Worm (Caenorhabditis elegans) whole organism, late embryonic: ENCODE results near the gene skr-12.

Experiments used
- C08G9.2 ChIP-seq: sonication (generic microtip); optimal IDR thresholded peaks from 2 replicates; lab custom pipeline; 2016; ENCODE audit warnings: mild to moderate bottlenecking, missing genetic modification characterization, moderate library complexity, missing compliant biosample characterization
- C38D4.7 ChIP-seq: fragments of 200-800 bp; sonication (Bioruptor generic); optimal IDR thresholded peaks from 2 replicates; lab custom pipeline; 2018; ENCODE audit warnings: mild to moderate bottlenecking, missing genetic modification characterization, moderate library complexity, missing compliant biosample characterization
- T23F11.4 ChIP-seq: fragments of 200-800 bp; sonication (Bioruptor generic); optimal IDR thresholded peaks from 2 replicates; lab custom pipeline; 2018; ENCODE audit warnings: mild to moderate bottlenecking, missing genetic modification characterization, missing compliant biosample characterization
- Y22D7AL.16 ChIP-seq: sonication (generic microtip); optimal IDR thresholded peaks from 2 replicates; lab custom pipeline; 2016; ENCODE audit warnings: missing genetic modification characterization, missing compliant biosample characterization
- ahr-1 ChIP-seq: sonication (generic microtip); optimal IDR thresholded peaks from 2 replicates; lab custom pipeline; 2016; ENCODE audit warnings: missing genetic modification characterization, missing compliant biosample characterization
- ceh-19 ChIP-seq: fragments of 200-800 bp; sonication (Bioruptor generic); optimal IDR thresholded peaks from 2 replicates; lab custom pipeline; 2018; ENCODE audit warnings: mild to moderate bottlenecking, missing genetic modification characterization, missing compliant biosample characterization
- ceh-2 ChIP-seq: sonication (generic microtip); optimal IDR thresholded peaks from 2 replicates; lab custom pipeline; 2016; ENCODE audit warnings: missing genotype, missing genetic modification characterization, missing compliant biosample characterization
- ceh-30 ChIP-seq: fragments of 150-350 bp; optimal IDR thresholded peaks from 2 replicates; lab custom pipeline; 2014; ENCODE audit warnings: missing biosample characterization, missing genetic modification characterization
- ceh-31 ChIP-seq: sonication (generic microtip); optimal IDR thresholded peaks from 2 replicates; lab custom pipeline; 2016; ENCODE audit warnings: missing genetic modification characterization, missing compliant biosample characterization
- ceh-48 ChIP-seq: sonication (generic microtip); optimal IDR thresholded peaks from 2 replicates; lab custom pipeline; 2016; ENCODE audit warnings: missing genetic modification characterization, inconsistent platforms, missing compliant biosample characterization
- elt-2 ChIP-seq: sonication (generic microtip); optimal IDR thresholded peaks from 2 replicates; lab custom pipeline; 2016; ENCODE audit warnings: missing genetic modification reagents, missing genetic modification characterization, missing compliant biosample characterization
- eyg-1 ChIP-seq: sonication (generic microtip); optimal IDR thresholded peaks from 2 replicates; lab custom pipeline; 2016; ENCODE audit warnings: missing genotype, missing genetic modification characterization, missing compliant biosample characterization
- hlh-13 ChIP-seq: fragments of 200-800 bp; sonication (Bioruptor generic); optimal IDR thresholded peaks from 2 replicates; lab custom pipeline; 2018; ENCODE audit warnings: mild to moderate bottlenecking, missing genetic modification characterization, missing compliant biosample characterization
- hlh-15 ChIP-seq: sonication (generic microtip); optimal IDR thresholded peaks from 2 replicates; lab custom pipeline; 2016; ENCODE audit warnings: missing genetic modification characterization, missing compliant biosample characterization
- hlh-8 ChIP-seq: sonication (generic microtip); optimal IDR thresholded peaks from 2 replicates; lab custom pipeline; 2016; ENCODE audit warnings: missing genotype, missing genetic modification characterization, missing compliant biosample characterization
- lin-11 ChIP-seq: fragments of 200-800 bp; sonication (Bioruptor generic); optimal IDR thresholded peaks from 2 replicates; lab custom pipeline; 2018; ENCODE audit warnings: mild to moderate bottlenecking, missing genetic modification characterization, missing compliant biosample characterization
- madf-2 ChIP-seq: sonication (generic microtip); optimal IDR thresholded peaks from 2 replicates; lab custom pipeline; 2017; ENCODE audit warnings: missing genetic modification characterization, missing compliant biosample characterization
- nfya-1 ChIP-seq: sonication (generic microtip); optimal IDR thresholded peaks from 2 replicates; lab custom pipeline; 2017; ENCODE audit warnings: missing genetic modification characterization, mild to moderate bottlenecking, missing compliant biosample characterization, antibody characterized with exemption, moderate library complexity
- nhr-11 ChIP-seq: fragments of 150-350 bp; optimal IDR thresholded peaks from 2 replicates; lab custom pipeline; 2014; ENCODE audit warnings: missing biosample characterization, missing genetic modification characterization
- odd-2 ChIP-seq: sonication (generic microtip); optimal IDR thresholded peaks from 2 replicates; lab custom pipeline; 2017; ENCODE audit warnings: antibody characterized with exemption, mild to moderate bottlenecking, missing genetic modification characterization, missing compliant biosample characterization
- pag-3 ChIP-seq: sonication (generic microtip); optimal IDR thresholded peaks from 2 replicates; lab custom pipeline; 2016; ENCODE audit warnings: missing compliant biosample characterization, missing genetic modification characterization, borderline replicate concordance
- pat-9 ChIP-seq: fragments of 200-800 bp; sonication (Bioruptor generic); optimal IDR thresholded peaks from 2 replicates; lab custom pipeline; 2018; ENCODE audit warnings: mild to moderate bottlenecking, missing genetic modification characterization, moderate library complexity, missing compliant biosample characterization
- pax-1 ChIP-seq: fragments of 150-350 bp; optimal IDR thresholded peaks from 2 replicates; lab custom pipeline; 2014; ENCODE audit warnings: missing biosample characterization, missing genetic modification characterization
- ref-2 ChIP-seq: sonication (generic microtip); optimal IDR thresholded peaks from 2 replicates; lab custom pipeline; 2016; ENCODE audit warnings: missing genetic modification characterization, missing compliant biosample characterization
- sdc-2 ChIP-seq: sonication (generic microtip); optimal IDR thresholded peaks from 2 replicates; lab custom pipeline; 2016; ENCODE audit warnings: missing genotype, missing genetic modification characterization, missing compliant biosample characterization
- sox-4 ChIP-seq: sonication (generic microtip); optimal IDR thresholded peaks from 2 replicates; lab custom pipeline; 2017; ENCODE audit warnings: mild to moderate bottlenecking, missing genetic modification characterization, inconsistent platforms, missing compliant biosample characterization
- unc-3 ChIP-seq, 2 experiments: fragments of 200-800 bp in 1 of 2; sonication (Bioruptor generic) in 1 of 2; sonication (generic microtip) in 1 of 2; conservative IDR thresholded peaks in 1 of 2; optimal IDR thresholded peaks in 1 of 2; 2 replicates each; pipeline versions ENCODE4 v1.3.6 to Lab custom; 2016 to 2022; ENCODE audit warnings: missing compliant biosample characterization in 2 of 2, missing genetic modification characterization in 2 of 2, missing genetic modification reagents in 1 of 2
- unc-42 ChIP-seq: sonication (generic microtip); optimal IDR thresholded peaks from 2 replicates; lab custom pipeline; 2016; ENCODE audit warnings: missing genotype, missing genetic modification characterization, missing compliant biosample characterization
- unc-55 ChIP-seq: sonication (generic microtip); optimal IDR thresholded peaks from 2 replicates; lab custom pipeline; 2017; ENCODE audit warnings: missing biosample characterization, missing genetic modification reagents, missing genetic modification characterization

The skr-12 gene

DNA sequence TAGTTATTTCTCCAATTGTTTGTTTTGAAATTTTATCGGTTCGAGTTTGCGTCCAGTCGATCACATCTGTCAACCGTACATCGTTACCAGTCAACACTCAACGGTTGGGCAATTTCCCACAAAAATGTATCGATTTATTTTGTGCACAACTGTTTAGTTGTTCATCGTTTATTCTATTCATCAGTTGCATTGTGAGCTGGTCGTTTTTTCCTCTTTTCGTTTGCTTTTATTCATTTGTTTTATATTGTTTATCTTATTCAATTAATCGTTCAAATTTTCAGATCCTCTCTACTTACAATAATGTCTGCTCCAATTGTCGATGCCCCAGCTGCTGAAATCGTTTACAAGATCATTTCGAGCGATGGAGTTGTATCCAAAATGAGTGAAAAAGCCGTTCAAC lies at the start of gene skr-12:
TSS of gene skr-12 (plus strand) at position 301 of the 400 bp plus-strand sequence.
- TF ChIP-seq C38D4.7 (GFP tag; lab: Kevin White, UChicago) (no peak), pag-3 (tag; lab: Kevin White, UChicago) (no peak), ref-2 (tag; lab: Kevin White, UChicago) (no peak), lin-11 (no peak), pax-1 (tag; lab: Kevin White, UChicago) (no peak), elt-2 (no peak), hlh-8 (tag; lab: Kevin White, UChicago) (no peak), nhr-11 (no peak)
- TF ChIP-seq, all 69 proteins: peak for 0

- TF ChIP-seq nfya-1 (tag; lab: Kevin White, UChicago) (peak; percentile 55), elt-2 (no peak), ceh-31 (tag; lab: Kevin White, UChicago) (peak; percentile 27)
These were observed 48.5 kb upstream of the skr-12 start, which contains the start of gene uaf-2 for ce11 chrIV:17118585-17118984. Gene uaf-2, minus strand, starts transcription at chrIV:17118767.

ce11 chrIV:17118987-17119732 lies 47.9 kb upstream of the skr-12 start, which contains the start of gene itsn-1:
Gene itsn-1, plus strand, starts transcription at chrIV:17119682.
- TF ChIP-seq ceh-48 (tag; lab: Kevin White, UChicago) (peak; percentile 93), sdc-2 (tag; lab: Kevin White, UChicago) (no peak), lin-11 (no peak)
- TF ChIP-seq, all 69 proteins: peak for 1

DNA sequence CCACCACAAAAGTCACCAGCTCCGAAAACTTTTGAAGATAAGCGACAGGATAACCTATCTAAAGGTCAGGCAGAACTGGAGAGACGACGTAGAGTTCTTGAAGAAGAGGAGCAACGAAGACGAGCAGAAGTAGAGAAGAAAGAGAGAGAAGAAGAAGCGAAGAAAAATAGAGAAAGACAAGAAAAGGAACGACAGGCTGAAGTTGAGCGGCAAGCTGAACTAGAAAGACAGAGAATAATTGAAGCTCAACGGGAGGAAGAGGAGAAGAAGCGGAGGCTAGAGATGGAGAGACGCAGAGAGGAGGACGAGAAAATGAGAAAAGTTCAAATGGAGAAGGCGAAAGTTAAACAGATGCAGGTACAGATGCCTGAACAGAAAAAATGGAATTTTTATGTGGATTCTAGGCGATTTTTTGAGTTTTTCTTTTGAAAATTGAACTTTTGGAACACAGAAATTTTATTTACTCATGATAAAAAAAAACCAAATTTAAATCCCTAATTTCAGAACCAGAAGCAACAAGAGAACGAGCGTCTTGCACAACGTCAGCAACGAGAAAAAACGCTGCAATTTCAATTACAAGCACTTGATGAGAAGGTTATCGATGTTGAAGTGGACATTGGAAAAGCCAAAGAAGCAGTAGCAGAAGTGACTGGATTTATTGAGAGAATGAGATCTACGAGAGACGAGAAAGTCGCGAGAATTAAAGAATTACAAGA lies 45.9 kb upstream of the skr-12 start:
- no peak for TF ChIP-seq unc-3 (GFP tag; conservative IDR thresholded peaks at IDR 0.05; lab: Robert Waterston, UW)
- no peak for TF ChIP-seq unc-3 (tag; optimal IDR thresholded peaks at IDR 0.05; lab: Kevin White, UChicago)
- peak; percentile 2 for TF ChIP-seq unc-42 (tag; lab: Kevin White, UChicago)

DNA sequence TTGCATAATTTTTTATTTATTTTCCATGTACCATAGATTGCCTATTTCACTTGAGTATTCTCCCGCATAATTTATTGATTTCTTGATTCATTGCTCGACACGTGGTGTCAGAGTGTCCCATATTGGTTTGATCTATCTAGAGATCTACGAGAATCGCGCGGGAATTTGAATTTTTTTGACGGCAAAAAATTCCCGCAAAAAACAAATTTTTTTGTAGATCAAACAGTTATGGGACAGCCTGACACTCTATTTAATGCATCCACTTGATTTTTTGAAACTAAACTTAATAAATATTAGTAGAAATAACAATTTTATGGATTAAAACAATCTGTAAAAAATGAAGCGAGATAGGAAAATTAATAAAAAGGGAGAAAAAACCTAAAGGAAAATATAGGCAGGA lies 41.1 kb upstream of the skr-12 start:
- TF ChIP-seq eyg-1 (no peak), madf-2 (no peak), ceh-19 (GFP tag; lab: Kevin White, UChicago) (no peak), pat-9 (tag; lab: Kevin White, UChicago) (no peak), ref-2 (tag; lab: Kevin White, UChicago) (no peak), odd-2 (tag; lab: Kevin White, UChicago) (no peak), ceh-31 (tag; lab: Kevin White, UChicago) (no peak), Y22D7AL.16 (tag; lab: Kevin White, UChicago) (no peak), ceh-2 (tag; lab: Kevin White, UChicago) (no peak), ahr-1 (tag; lab: Kevin White, UChicago) (no peak), hlh-15 (tag; lab: Kevin White, UChicago) (no peak), C38D4.7 (GFP tag; lab: Kevin White, UChicago) (no peak), unc-55 (GFP tag; lab: Kevin White, UChicago) (no peak), sox-4 (tag; lab: Kevin White, UChicago) (no peak), C08G9.2 (tag; lab: Kevin White, UChicago) (no peak), T23F11.4 (GFP tag; lab: Kevin White, UChicago) (no peak), hlh-13 (no peak), ceh-30 (tag; lab: Kevin White, UChicago) (no peak)
